Worm (Caenorhabditis elegans) whole organism, L1 larva: ENCODE results near the gene gsnl-1.

Experiments used
- C16A3.4 ChIP-seq: fragments of 150-350 bp; optimal IDR thresholded peaks from 2 replicates; lab custom pipeline; 2014; ENCODE audit warnings: missing biosample characterization, missing genetic modification characterization
- alr-1 ChIP-seq: fragments of 200-800 bp; sonication (Bioruptor generic); optimal IDR thresholded peaks from 2 replicates; lab custom pipeline; 2018; ENCODE audit warnings: borderline replicate concordance, mild to moderate bottlenecking, missing genetic modification characterization, missing compliant biosample characterization
- aly-2 ChIP-seq: fragments of 150-350 bp; optimal IDR thresholded peaks from 2 replicates; lab custom pipeline; 2014; ENCODE audit warnings: missing biosample characterization, missing genetic modification characterization
- blmp-1 ChIP-seq: fragments of 150-350 bp; optimal IDR thresholded peaks from 2 replicates; lab custom pipeline; 2014; ENCODE audit warnings: missing biosample characterization, missing genetic modification characterization
- ceh-8 ChIP-seq: fragments of 200-800 bp; sonication (Bioruptor generic); optimal IDR thresholded peaks from 2 replicates; lab custom pipeline; 2018; ENCODE audit warnings: mild to moderate bottlenecking, missing genetic modification characterization, moderate library complexity, missing compliant biosample characterization
- ceh-82 ChIP-seq, 3 experiments: fragments of 150-350 bp in 1 of 3; sonication (generic microtip) in 2 of 3; optimal IDR thresholded peaks; 2 replicates each; lab custom pipeline; 2014 to 2017; ENCODE audit warnings: missing biosample characterization in 3 of 3, missing genetic modification characterization in 3 of 3
- ceh-88 ChIP-seq: fragments of 200-800 bp; sonication (Bioruptor generic); IDR thresholded peaks from 2 replicates; pipeline ENCODE4 v1.3.6; 2022; ENCODE audit warnings: missing genetic modification characterization, missing compliant biosample characterization
- ces-1 ChIP-seq: fragments of 150-350 bp; optimal IDR thresholded peaks from 2 replicates; lab custom pipeline; 2014; ENCODE audit warnings: missing biosample characterization, missing genetic modification reagents, missing genetic modification characterization
- dpl-1 ChIP-seq, 3 experiments: fragments of 150-350 bp in 2 of 3; sonication (generic microtip) in 1 of 3; optimal IDR thresholded peaks; 2 replicates each; lab custom pipeline; 2014 to 2017; ENCODE audit warnings: missing biosample characterization in 3 of 3, missing genetic modification characterization in 3 of 3, missing genetic modification reagents in 3 of 3
- dsc-1 ChIP-seq: sonication (generic microtip); optimal IDR thresholded peaks from 2 replicates; lab custom pipeline; 2016; ENCODE audit warnings: mild to moderate bottlenecking, missing genetic modification characterization, missing compliant biosample characterization
- efl-1 ChIP-seq, 4 experiments: fragments of 150-350 bp; optimal IDR thresholded peaks in 3 of 4; peaks in 1 of 4; 1 replicate in 1 of 4; 2 replicates in 3 of 4; lab custom pipeline; 2014; ENCODE audit warnings: missing biosample characterization in 2 of 4, missing genetic modification characterization in 2 of 4, missing genetic modification reagents in 2 of 4
- egl-13 ChIP-seq: sonication (generic microtip); optimal IDR thresholded peaks from 2 replicates; lab custom pipeline; 2016; ENCODE audit warnings: missing genotype, missing genetic modification reagents, missing genetic modification characterization, missing compliant biosample characterization
- elt-2 ChIP-seq: sonication (generic microtip); optimal IDR thresholded peaks from 2 replicates; lab custom pipeline; 2016; ENCODE audit warnings: missing genetic modification characterization, mild to moderate bottlenecking, inconsistent platforms, missing compliant biosample characterization, missing genetic modification reagents
- elt-3 ChIP-seq, 6 experiments: fragments of 150-350 bp in 1 of 6; sonication (generic microtip); optimal IDR thresholded peaks; 2 replicates each; lab custom pipeline; 2017 to 2018; ENCODE audit warnings: missing biosample characterization in 6 of 6, missing genetic modification characterization in 6 of 6, inconsistent platforms in 1 of 6
- ets-5 ChIP-seq: fragments of 200-800 bp; sonication (Bioruptor generic); IDR thresholded peaks from 2 replicates; pipeline ENCODE4 v1.3.6; 2022; ENCODE audit warnings: missing genetic modification characterization, missing compliant biosample characterization
- fkh-10 ChIP-seq: sonication (generic microtip); optimal IDR thresholded peaks from 2 replicates; lab custom pipeline; 2017; ENCODE audit warnings: missing biosample characterization, missing genetic modification reagents, missing genetic modification characterization
- hlh-4 ChIP-seq: sonication (generic microtip); optimal IDR thresholded peaks from 2 replicates; lab custom pipeline; 2016; ENCODE audit warnings: mild to moderate bottlenecking, missing genetic modification characterization, missing compliant biosample characterization
- hpl-2 ChIP-seq: fragments of 150-350 bp; optimal IDR thresholded peaks from 2 replicates; lab custom pipeline; 2014; ENCODE audit warnings: missing biosample characterization, missing genetic modification reagents, missing genetic modification characterization
- irx-1 ChIP-seq: sonication (generic microtip); optimal IDR thresholded peaks from 2 replicates; lab custom pipeline; 2016; ENCODE audit warnings: missing genetic modification characterization, missing compliant biosample characterization
- isw-1 ChIP-seq: fragments of 200-800 bp; sonication (Bioruptor generic); IDR thresholded peaks from 2 replicates; pipeline ENCODE4 v1.3.6; 2022; ENCODE audit warnings: missing genetic modification characterization, missing compliant biosample characterization
- lin-13 ChIP-seq: fragments of 150-350 bp; optimal IDR thresholded peaks from 2 replicates; lab custom pipeline; 2014; ENCODE audit warnings: missing biosample characterization, missing genetic modification reagents, missing genetic modification characterization
- lin-35 ChIP-seq, 2 experiments: fragments of 150-350 bp; optimal IDR thresholded peaks; 2 replicates each; lab custom pipeline; 2014; ENCODE audit warnings: missing biosample characterization in 2 of 2, missing genetic modification characterization in 2 of 2, missing genetic modification reagents in 2 of 2
- lsy-2 ChIP-seq, 2 experiments: fragments of 150-350 bp; optimal IDR thresholded peaks; 2 replicates each; lab custom pipeline; 2014; ENCODE audit warnings: missing biosample characterization in 2 of 2, missing genetic modification characterization in 2 of 2
- mef-2 ChIP-seq: fragments of 150-350 bp; optimal IDR thresholded peaks from 2 replicates; lab custom pipeline; 2014; ENCODE audit warnings: missing biosample characterization, missing genetic modification characterization
- mep-1 ChIP-seq: fragments of 150-350 bp; optimal IDR thresholded peaks from 2 replicates; lab custom pipeline; 2014; ENCODE audit warnings: missing biosample characterization, missing genetic modification characterization
- nhr-11 ChIP-seq: fragments of 150-350 bp; optimal IDR thresholded peaks from 2 replicates; lab custom pipeline; 2014; ENCODE audit warnings: missing biosample characterization, missing genetic modification characterization
- nhr-19 ChIP-seq: fragments of 200-800 bp; sonication (Bioruptor generic); conservative IDR thresholded peaks from 2 replicates; pipeline ENCODE4 v1.3.6; 2022; ENCODE audit warnings: missing genetic modification characterization, missing compliant biosample characterization
- nhr-20 ChIP-seq: sonication (generic microtip); optimal IDR thresholded peaks from 2 replicates; lab custom pipeline; 2016; ENCODE audit warnings: mild to moderate bottlenecking, missing genetic modification characterization, missing compliant biosample characterization
- nhr-237 ChIP-seq: fragments of 150-350 bp; optimal IDR thresholded peaks from 2 replicates; lab custom pipeline; 2014; ENCODE audit warnings: missing biosample characterization, missing genetic modification characterization
- nhr-76 ChIP-seq: sonication (generic microtip); optimal IDR thresholded peaks from 2 replicates; lab custom pipeline; 2017; ENCODE audit warnings: missing biosample characterization, missing genetic modification characterization
- nhr-77 ChIP-seq: fragments of 150-350 bp; optimal IDR thresholded peaks from 2 replicates; lab custom pipeline; 2014; ENCODE audit warnings: missing biosample characterization, missing genetic modification characterization
- nhr-84 ChIP-seq: sonication (generic microtip); optimal IDR thresholded peaks from 2 replicates; lab custom pipeline; 2017; ENCODE audit warnings: missing biosample characterization, missing genetic modification characterization
- pag-3 ChIP-seq: sonication (generic microtip); optimal IDR thresholded peaks from 2 replicates; lab custom pipeline; 2017; ENCODE audit warnings: missing genetic modification characterization, mild to moderate bottlenecking, missing compliant biosample characterization, antibody characterized with exemption, borderline replicate concordance; ENCODE audit not compliant: insufficient read depth
- pax-3 ChIP-seq: fragments of 200-800 bp; sonication (Bioruptor generic); optimal IDR thresholded peaks from 2 replicates; lab custom pipeline; 2018; ENCODE audit warnings: mild to moderate bottlenecking, missing genetic modification characterization, moderate library complexity, missing compliant biosample characterization
- snpc-4 ChIP-seq: fragments of 150-350 bp; optimal IDR thresholded peaks from 2 replicates; lab custom pipeline; 2014; ENCODE audit warnings: missing biosample characterization, missing genetic modification characterization
- snu-23 ChIP-seq: sonication (generic microtip); optimal IDR thresholded peaks from 2 replicates; lab custom pipeline; 2016; ENCODE audit warnings: missing genetic modification characterization, missing compliant biosample characterization
- sox-4 ChIP-seq: sonication (generic microtip); optimal IDR thresholded peaks from 2 replicates; lab custom pipeline; 2016; ENCODE audit warnings: missing genetic modification characterization, missing compliant biosample characterization
- sup-37 ChIP-seq: fragments of 200-800 bp; sonication (Bioruptor generic); optimal IDR thresholded peaks from 2 replicates; lab custom pipeline; 2018; ENCODE audit warnings: mild to moderate bottlenecking, missing genetic modification characterization, missing compliant biosample characterization
- swsn-7 ChIP-seq: sonication (generic microtip); optimal IDR thresholded peaks from 2 replicates; lab custom pipeline; 2016; ENCODE audit warnings: missing genetic modification characterization, missing compliant biosample characterization
- tbx-2 ChIP-seq: sonication (generic microtip); optimal IDR thresholded peaks from 2 replicates; lab custom pipeline; 2016; ENCODE audit warnings: missing genetic modification characterization, missing compliant biosample characterization
- tlp-1 ChIP-seq: fragments of 150-350 bp; optimal IDR thresholded peaks from 2 replicates; lab custom pipeline; 2014; ENCODE audit warnings: missing biosample characterization, missing genetic modification characterization
- unc-30 ChIP-seq: sonication (generic microtip); optimal IDR thresholded peaks from 2 replicates; lab custom pipeline; 2017; ENCODE audit warnings: missing biosample characterization, missing genetic modification characterization
- unc-62 ChIP-seq: fragments of 150-350 bp; optimal IDR thresholded peaks from 2 replicates; lab custom pipeline; 2014; ENCODE audit warnings: missing biosample characterization, missing genetic modification reagents, missing genetic modification characterization
- unc-98 ChIP-seq: fragments of 200-800 bp; sonication (Bioruptor generic); IDR thresholded peaks from 2 replicates; pipeline ENCODE4 v1.3.6; 2022; ENCODE audit warnings: missing genetic modification characterization, missing compliant biosample characterization
- xbp-1 ChIP-seq: sonication (generic microtip); optimal IDR thresholded peaks from 2 replicates; lab custom pipeline; 2016; ENCODE audit warnings: missing genetic modification characterization, missing compliant biosample characterization
- zip-4 ChIP-seq: fragments of 200-800 bp; sonication (Bioruptor generic); optimal IDR thresholded peaks from 2 replicates; lab custom pipeline; 2018; ENCODE audit warnings: mild to moderate bottlenecking, missing genetic modification characterization, moderate library complexity, missing compliant biosample characterization

The gsnl-1 gene

ce11 chrV:9507742-9508141 is 10.9 kb downstream of the gsnl-1 start, which contains the start of gene acs-14:
Gene acs-14, plus strand, starts transcription at chrV:9508132.
- no peak for TF ChIP-seq dsc-1 (tag; lab: Kevin White, UChicago)
- TF ChIP-seq nhr-76 (tag; lab: Kevin White, UChicago): no peak
- TF ChIP-seq lin-35 (GFP tag; optimal IDR thresholded peaks at IDR 0.05; lab: Kevin White, UChicago): peak in 1 of 2 experiments; percentile 12
- peak; percentile 12 for TF ChIP-seq elt-2 (tag; lab: Kevin White, UChicago)
- TF ChIP-seq lsy-2 (tag; optimal IDR thresholded peaks at IDR 0.05; lab: Kevin White, UChicago): no peak
- TF ChIP-seq efl-1 (optimal IDR thresholded peaks at IDR 0.05; lab: Kevin White, UChicago): no peak
- TF ChIP-seq efl-1 (GFP tag; optimal IDR thresholded peaks at IDR 0.05 in 1 of 2; lab: Kevin White, UChicago): peak in 1 of 2 experiments; percentile 51
- TF ChIP-seq aly-2 (tag; lab: Kevin White, UChicago): no peak
- no peak for TF ChIP-seq mef-2 (tag; lab: Kevin White, UChicago)
- TF ChIP-seq sox-4 (tag; lab: Kevin White, UChicago): no peak
- TF ChIP-seq nhr-20 (tag; lab: Kevin White, UChicago): peak; percentile 13
- peak in 1 of 6 experiments; percentile 4 for TF ChIP-seq elt-3 (tag; optimal IDR thresholded peaks at IDR 0.05; lab: Kevin White, UChicago)

ce11 chrV:9509597-9509996 is 12.8 kb downstream of the gsnl-1 start:
- TF ChIP-seq C16A3.4 (tag; lab: Kevin White, UChicago) (no peak), dsc-1 (tag; lab: Kevin White, UChicago) (no peak), snu-23 (GFP tag; lab: Kevin White, UChicago) (no peak), ces-1 (no peak), hlh-4 (tag; lab: Kevin White, UChicago) (no peak), ceh-8 (GFP tag; lab: Kevin White, UChicago) (no peak), zip-4 (GFP tag; lab: Kevin White, UChicago) (no peak), ets-5 (GFP tag; lab: Robert Waterston, UW) (no peak), fkh-10 (GFP tag; lab: Kevin White, UChicago) (no peak), pax-3 (no peak)
- TF ChIP-seq, all 84 proteins: peak for 0

ce11 chrV:9513590-9513989 is 16.7 kb downstream of the gsnl-1 start, which contains the start of gene eif-2Bdelta:
Gene eif-2Bdelta, plus strand, starts transcription at chrV:9513824.
- TF ChIP-seq unc-30 (tag; lab: Kevin White, UChicago) (no peak), fkh-10 (GFP tag; lab: Kevin White, UChicago) (no peak), nhr-19 (GFP tag; lab: Robert Waterston, UW) (peak; percentile 67), aly-2 (tag; lab: Kevin White, UChicago) (no peak), hlh-4 (tag; lab: Kevin White, UChicago) (no peak), snu-23 (GFP tag; lab: Kevin White, UChicago) (peak; percentile 79), zip-4 (GFP tag; lab: Kevin White, UChicago) (peak; percentile 27), swsn-7 (tag; lab: Kevin White, UChicago) (peak; percentile 76), nhr-20 (tag; lab: Kevin White, UChicago) (peak; percentile 70), elt-3 (tag; optimal IDR thresholded peaks at IDR 0.05; lab: Kevin White, UChicago) (peak in 1 of 6 experiments; percentile 2), tbx-2 (tag; lab: Kevin White, UChicago) (peak; percentile 75), egl-13 (tag; lab: Kevin White, UChicago) (peak; percentile 45), unc-98 (no peak), mep-1 (tag; lab: Kevin White, UChicago) (peak; percentile 90), blmp-1 (tag; lab: Kevin White, UChicago) (peak; percentile 52), nhr-237 (tag; lab: Kevin White, UChicago) (no peak), lin-13 (GFP tag; lab: Kevin White, UChicago) (no peak), nhr-11 (tag; lab: Kevin White, UChicago) (no peak), hpl-2 (GFP tag; lab: Kevin White, UChicago) (no peak), efl-1 (optimal IDR thresholded peaks at IDR 0.05; lab: Kevin White, UChicago) (peak; percentile 51 to 73), efl-1 (GFP tag; optimal IDR thresholded peaks at IDR 0.05 in 1 of 2; lab: Kevin White, UChicago) (peak; percentile 68 to 96), sup-37 (no peak), pag-3 (tag; lab: Kevin White, UChicago) (no peak), ets-5 (GFP tag; lab: Robert Waterston, UW) (no peak), irx-1 (tag; lab: Kevin White, UChicago) (peak; percentile 76), xbp-1 (tag; lab: Kevin White, UChicago) (peak; percentile 75), unc-62 (GFP tag; lab: Kevin White, UChicago) (no peak), ceh-8 (GFP tag; lab: Kevin White, UChicago) (no peak), tlp-1 (tag; lab: Kevin White, UChicago) (no peak), snpc-4 (tag; lab: Kevin White, UChicago) (peak; percentile 54), ceh-88 (GFP tag; lab: Robert Waterston, UW) (no peak), ceh-82 (tag; optimal IDR thresholded peaks at IDR 0.05; lab: Kevin White, UChicago) (peak; percentile 20 to 45 (median 45)), isw-1 (GFP tag; lab: Robert Waterston, UW) (peak; percentile 59), dpl-1 (GFP tag; optimal IDR thresholded peaks at IDR 0.05; lab: Kevin White, UChicago) (peak; percentile 57 to 76 (median 71)), dsc-1 (tag; lab: Kevin White, UChicago) (peak; percentile 78), nhr-77 (tag; lab: Kevin White, UChicago) (no peak), nhr-84 (no peak), alr-1 (tag; lab: Kevin White, UChicago) (no peak)
